Fruit fly (Drosophila melanogaster) whole organism, embryonic: ENCODE results near the gene CG32712.
A peak's percentile ranks its signal among the peaks of the same experiment; 100 is the strongest.

ENCODE experiments used
- B-H1 ChIP-seq: fragments of 200-800 bp; sonication (Bioruptor generic); IDR thresholded peaks from 3 replicates; pipeline ENCODE4 v1.3.6; 2022; ENCODE audit warnings: missing biosample characterization, missing genetic modification characterization
- CG11560 ChIP-seq: fragments of 200-800 bp; sonication (Bioruptor generic); IDR thresholded peaks from 3 replicates; pipeline ENCODE4 v1.3.6; 2022; ENCODE audit warnings: missing biosample characterization, missing genetic modification characterization
- CG13624 ChIP-seq: fragments of 200-800 bp; sonication (Bioruptor generic); optimal IDR thresholded peaks from 2 replicates; lab custom pipeline; 2016; ENCODE audit warnings: missing biosample characterization, missing genetic modification characterization
- CG14050 ChIP-seq: fragments of 200-800 bp; sonication (Bioruptor generic); IDR thresholded peaks from 3 replicates; pipeline ENCODE4 v1.3.6; 2022; ENCODE audit warnings: missing biosample characterization, missing genetic modification characterization
- CG17361 ChIP-seq: fragments of 200-800 bp; sonication (Bioruptor generic); IDR thresholded peaks from 3 replicates; pipeline ENCODE4 v1.3.6; 2022; ENCODE audit warnings: missing biosample characterization, missing genetic modification characterization
- CG18599 ChIP-seq: fragments of 200-800 bp; sonication (Bioruptor generic); optimal IDR thresholded peaks from 3 replicates; lab custom pipeline; 2017; ENCODE audit warnings: missing biosample characterization, missing genetic modification characterization, mild to moderate bottlenecking, moderate library complexity, missing genetic modification reagents
- CG2129 ChIP-seq: fragments of 200-800 bp; sonication (Bioruptor generic); IDR thresholded peaks from 2 replicates; pipeline ENCODE4 v1.3.6; 2022; ENCODE audit warnings: missing biosample characterization, missing genetic modification characterization; ENCODE audit not compliant: partially characterized antibody
- CG2875 ChIP-seq: fragments of 200-800 bp; sonication (Bioruptor generic); optimal IDR thresholded peaks from 2 replicates; lab custom pipeline; 2017; ENCODE audit warnings: missing biosample characterization, mild to moderate bottlenecking, missing genetic modification characterization, missing genetic modification reagents
- CG31224 ChIP-seq: fragments of 200-800 bp; sonication (Bioruptor generic); IDR thresholded peaks from 2 replicates; pipeline ENCODE4 v1.3.6; 2022; ENCODE audit warnings: missing biosample characterization, missing genetic modification characterization
- CG3407 ChIP-seq: fragments of 200-800 bp; sonication (Bioruptor generic); optimal IDR thresholded peaks from 2 replicates; lab custom pipeline; 2018; ENCODE audit warnings: missing biosample characterization, mild to moderate bottlenecking, missing genetic modification characterization
- CG34376 ChIP-seq: fragments of 200-800 bp; sonication (Bioruptor generic); optimal IDR thresholded peaks from 2 replicates; lab custom pipeline; 2018; ENCODE audit warnings: missing biosample characterization, mild to moderate bottlenecking, missing genetic modification characterization
- CG7556 ChIP-seq: fragments of 200-800 bp; sonication (Bioruptor generic); optimal IDR thresholded peaks from 2 replicates; lab custom pipeline; 2017; ENCODE audit warnings: missing biosample characterization, mild to moderate bottlenecking, missing genetic modification characterization
- CG7928 ChIP-seq: fragments of 200-800 bp; sonication (Bioruptor generic); optimal IDR thresholded peaks from 2 replicates; lab custom pipeline; 2017; ENCODE audit warnings: missing biosample characterization, mild to moderate bottlenecking, missing genetic modification characterization
- CG8290 ChIP-seq, 3 experiments: fragments of 200-800 bp; sonication (Bioruptor generic); optimal IDR thresholded peaks; 2 replicates each; lab custom pipeline; 2016 to 2019; ENCODE audit warnings: missing biosample characterization in 3 of 3, missing genetic modification characterization in 3 of 3, mild to moderate bottlenecking in 2 of 3, moderate library complexity in 1 of 3
- CrebB ChIP-seq: fragments of 200-800 bp; sonication (Bioruptor generic); optimal IDR thresholded peaks from 3 replicates; lab custom pipeline; 2018; ENCODE audit warnings: missing biosample characterization, mild to moderate bottlenecking, missing genetic modification characterization
- Dbx ChIP-seq: fragments of 200-800 bp; sonication (Bioruptor generic); IDR thresholded peaks from 3 replicates; pipeline ENCODE4 v1.3.6; 2022; ENCODE audit warnings: missing biosample characterization, missing genetic modification characterization
- Fer3 ChIP-seq: fragments of 200-800 bp; sonication (Bioruptor generic); optimal IDR thresholded peaks from 2 replicates; lab custom pipeline; 2018; ENCODE audit warnings: missing biosample characterization, mild to moderate bottlenecking, missing genetic modification characterization, moderate library complexity
- H2.0 ChIP-seq: fragments of 200-800 bp; sonication (Bioruptor generic); IDR thresholded peaks from 2 replicates; pipeline ENCODE4 v1.3.6; 2022; ENCODE audit warnings: missing biosample characterization, missing genetic modification characterization
- Hr78 ChIP-seq, 2 experiments: fragments of 200-800 bp in 1 of 2; fragments of >200 bp in 1 of 2; sonication (Bioruptor generic) in 1 of 2; optimal IDR thresholded peaks; 2 replicates each; lab custom pipeline; 2017 to 2019; ENCODE audit warnings: missing biosample characterization in 2 of 2, missing genetic modification characterization in 2 of 2, mild to moderate bottlenecking in 1 of 2, moderate library complexity in 1 of 2
- Kr ChIP-seq: fragments of 200-800 bp; sonication (Bioruptor generic); optimal IDR thresholded peaks from 2 replicates; lab custom pipeline; 2017; ENCODE audit warnings: missing biosample characterization, mild to moderate bottlenecking, missing genetic modification characterization
- Lim3 ChIP-seq: fragments of 200-800 bp; sonication (Bioruptor generic); IDR thresholded peaks from 2 replicates; pipeline ENCODE4 v1.3.6; 2022; ENCODE audit warnings: missing biosample characterization, missing genetic modification characterization
- Lpt ChIP-seq: fragments of >200 bp; optimal IDR thresholded peaks from 2 replicates; lab custom pipeline; 2018; ENCODE audit warnings: missing biosample characterization, missing genetic modification characterization
- Myb ChIP-seq: fragments of 200-800 bp; sonication (Bioruptor generic); optimal IDR thresholded peaks from 2 replicates; lab custom pipeline; 2016; ENCODE audit warnings: missing biosample characterization, missing genetic modification characterization
- PHDP ChIP-seq: fragments of 200-800 bp; sonication (Bioruptor generic); optimal IDR thresholded peaks from 3 replicates; lab custom pipeline; 2018; ENCODE audit warnings: missing biosample characterization, mild to moderate bottlenecking, missing genetic modification characterization, moderate library complexity
- Sox100B ChIP-seq: fragments of 200-800 bp; sonication (Bioruptor generic); optimal IDR thresholded peaks from 3 replicates; lab custom pipeline; 2018; ENCODE audit warnings: missing biosample characterization, mild to moderate bottlenecking, missing genetic modification characterization
- Sox102F ChIP-seq: fragments of 200-800 bp; sonication (Bioruptor generic); optimal IDR thresholded peaks from 2 replicates; lab custom pipeline; 2018; ENCODE audit warnings: missing biosample characterization, mild to moderate bottlenecking, missing genetic modification characterization, moderate library complexity
- Sry-β ChIP-seq: fragments of 200-800 bp; sonication (Bioruptor generic); optimal IDR thresholded peaks from 2 replicates; lab custom pipeline; 2018; ENCODE audit warnings: missing biosample characterization, mild to moderate bottlenecking, missing genetic modification characterization, moderate library complexity
- Xbp1 ChIP-seq: fragments of 200-800 bp; sonication (Bioruptor generic); optimal IDR thresholded peaks from 3 replicates; lab custom pipeline; 2016; ENCODE audit warnings: missing biosample characterization, mild to moderate bottlenecking, missing genetic modification characterization
- ash1 ChIP-seq: fragments of 200-800 bp; sonication (Bioruptor generic); optimal IDR thresholded peaks from 2 replicates; lab custom pipeline; 2018; ENCODE audit warnings: missing biosample characterization, mild to moderate bottlenecking, missing genetic modification characterization
- bab2 ChIP-seq: fragments of 200-800 bp; sonication (Bioruptor generic); optimal IDR thresholded peaks from 2 replicates; lab custom pipeline; 2016; ENCODE audit warnings: missing biosample characterization, missing genetic modification characterization
- bigmax ChIP-seq: fragments of 200-800 bp; sonication (Bioruptor generic); optimal IDR thresholded peaks from 2 replicates; lab custom pipeline; 2018; ENCODE audit warnings: missing biosample characterization, mild to moderate bottlenecking, missing genetic modification characterization
- bsh ChIP-seq, 2 experiments: fragments of 200-800 bp; sonication (Bioruptor generic); optimal IDR thresholded peaks; 2 replicates each; lab custom pipeline; 2017 to 2018; ENCODE audit warnings: mild to moderate bottlenecking in 2 of 2, missing biosample characterization in 2 of 2, missing genetic modification characterization in 2 of 2, moderate library complexity in 1 of 2
- ci ChIP-seq: fragments of 200-800 bp; sonication (Bioruptor generic); IDR thresholded peaks from 3 replicates; pipeline ENCODE4 v1.3.6; 2022; ENCODE audit warnings: missing biosample characterization, missing genetic modification characterization
- da ChIP-seq: fragments of 200-800 bp; sonication (Bioruptor generic); optimal IDR thresholded peaks from 2 replicates; lab custom pipeline; 2016; ENCODE audit warnings: missing biosample characterization, missing genetic modification characterization
- fd3F ChIP-seq: fragments of 200-800 bp; sonication (Bioruptor generic); optimal IDR thresholded peaks from 2 replicates; lab custom pipeline; 2018; ENCODE audit warnings: missing biosample characterization, mild to moderate bottlenecking, missing genetic modification characterization, moderate library complexity
- ftz-f1 ChIP-seq: fragments of 200-800 bp; sonication (Bioruptor generic); optimal IDR thresholded peaks from 2 replicates; lab custom pipeline; 2016; ENCODE audit warnings: missing biosample characterization, missing genetic modification characterization
- gfzf ChIP-seq: fragments of 200-800 bp; sonication (Bioruptor generic); optimal IDR thresholded peaks from 2 replicates; lab custom pipeline; 2016; ENCODE audit warnings: missing biosample characterization, mild to moderate bottlenecking, missing genetic modification characterization, moderate library complexity
- gsb-n ChIP-seq: fragments of 200-800 bp; sonication (Bioruptor generic); optimal IDR thresholded peaks from 3 replicates; lab custom pipeline; 2018; ENCODE audit warnings: missing biosample characterization, mild to moderate bottlenecking, missing genetic modification characterization
- h ChIP-seq: fragments of >200 bp; optimal IDR thresholded peaks from 2 replicates; lab custom pipeline; 2017
- hth ChIP-seq: fragments of >200 bp; optimal IDR thresholded peaks from 2 replicates; lab custom pipeline; 2017; ENCODE audit warnings: inconsistent platforms
- maf-S ChIP-seq: fragments of 200-800 bp; sonication (Bioruptor generic); optimal IDR thresholded peaks from 2 replicates; lab custom pipeline; 2016; ENCODE audit warnings: missing biosample characterization, missing genetic modification characterization
- odd ChIP-seq: fragments of 200-800 bp; sonication (Bioruptor generic); optimal IDR thresholded peaks from 2 replicates; lab custom pipeline; 2017; ENCODE audit warnings: missing biosample characterization, mild to moderate bottlenecking, missing genetic modification characterization
- pb ChIP-seq: fragments of 200-800 bp; sonication (Bioruptor generic); optimal IDR thresholded peaks from 3 replicates; lab custom pipeline; 2016; ENCODE audit warnings: missing biosample characterization, missing genetic modification characterization
- run ChIP-seq: fragments of 200-800 bp; sonication (Bioruptor generic); optimal IDR thresholded peaks from 3 replicates; lab custom pipeline; 2018; ENCODE audit warnings: missing biosample characterization, mild to moderate bottlenecking, missing genetic modification characterization
- sqz ChIP-seq: fragments of 200-800 bp; sonication (Bioruptor generic); optimal IDR thresholded peaks from 3 replicates; lab custom pipeline; 2018; ENCODE audit warnings: missing biosample characterization, mild to moderate bottlenecking, missing genetic modification characterization
- stwl ChIP-seq: fragments of 200-800 bp; sonication (Bioruptor generic); optimal IDR thresholded peaks from 3 replicates; lab custom pipeline; 2018; ENCODE audit warnings: missing biosample characterization, mild to moderate bottlenecking, missing genetic modification characterization, moderate library complexity
- tll ChIP-seq, 2 experiments: fragments of 200-800 bp in 1 of 2; fragments of >200 bp in 1 of 2; sonication (Bioruptor generic) in 1 of 2; optimal IDR thresholded peaks; 2 replicates each; lab custom pipeline; 2017 to 2019; ENCODE audit warnings: missing biosample characterization in 2 of 2, missing genetic modification characterization in 2 of 2, mild to moderate bottlenecking in 1 of 2, moderate library complexity in 1 of 2
- vfl ChIP-seq: fragments of 200-800 bp; sonication (Bioruptor generic); optimal IDR thresholded peaks from 2 replicates; lab custom pipeline; 2016; ENCODE audit warnings: missing biosample characterization, missing genetic modification characterization
- z ChIP-seq: fragments of 200-800 bp; sonication (Bioruptor generic); IDR thresholded peaks from 3 replicates; pipeline ENCODE4 v1.3.6; 2022; ENCODE audit warnings: missing biosample characterization, missing genetic modification characterization
- zen2 ChIP-seq: fragments of 200-800 bp; sonication (Bioruptor generic); IDR thresholded peaks from 3 replicates; pipeline ENCODE4 v1.3.6; 2022; ENCODE audit warnings: missing biosample characterization, missing genetic modification characterization; ENCODE audit not compliant: partially characterized antibody

CG32712 gene

DNA sequence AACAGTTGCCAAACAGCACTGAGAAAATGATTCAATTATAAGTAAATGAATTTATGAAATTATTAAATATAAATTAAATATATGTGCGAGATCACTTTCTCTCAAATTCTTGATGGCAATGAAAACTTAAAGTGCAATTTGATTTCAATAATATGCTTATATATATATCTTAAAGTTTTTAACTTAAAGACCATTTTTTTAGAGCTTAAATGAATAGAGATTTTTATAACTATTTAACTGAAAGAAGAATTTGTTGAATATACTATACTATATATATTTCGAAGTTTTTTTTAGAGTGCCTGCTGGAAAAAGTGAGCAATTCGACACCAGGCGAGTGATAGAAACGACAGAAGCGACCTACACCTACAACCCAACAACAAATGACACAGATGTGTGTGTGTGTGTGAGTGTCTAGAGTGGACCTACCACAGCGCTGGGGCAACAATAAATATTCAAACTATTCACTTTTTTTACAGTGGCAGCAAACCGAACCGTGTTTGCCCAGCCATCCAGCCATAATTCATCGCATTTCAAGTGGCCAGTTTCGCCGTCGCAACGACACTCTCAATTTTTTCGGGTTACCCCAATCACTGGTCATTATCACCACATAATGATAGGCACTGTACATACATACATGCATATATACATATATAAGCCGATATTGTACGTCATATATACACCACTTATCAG lies 11.4 kb upstream of the CG32712 start (continued):
- TF ChIP-seq CG8290 (GFP tag; optimal IDR thresholded peaks at IDR 0.05; lab: Kevin White, UChicago): no peak
- TF ChIP-seq CG8290 (tag; optimal IDR thresholded peaks at IDR 0.05; lab: Kevin White, UChicago): peak in 1 of 2 experiments; percentile 76
- no peak for TF ChIP-seq Lim3 (GFP tag; lab: Robert Waterston, UW)
- no peak for TF ChIP-seq CG2875 (GFP tag; lab: Kevin White, UChicago)
- TF ChIP-seq Sry-β (GFP tag; lab: Kevin White, UChicago): no peak
- no peak for TF ChIP-seq h
- TF ChIP-seq PHDP: peak; percentile 64
- TF ChIP-seq CrebB (tag; lab: Kevin White, UChicago): no peak
- no peak for TF ChIP-seq da (GFP tag; lab: Kevin White, UChicago)
- 0 out of 3 replicates have a peak, but pooled peaks have one; percentile 19 for TF ChIP-seq Dbx (GFP tag; lab: Robert Waterston, UW)
- no peak for TF ChIP-seq stwl (tag; lab: Kevin White, UChicago)
- TF ChIP-seq Sox102F: peak; percentile 72
- peak; percentile 71 for TF ChIP-seq gsb-n
- TF ChIP-seq gfzf: no peak
- no peak for TF ChIP-seq run (tag; lab: Kevin White, UChicago)
- peak; percentile 66 for TF ChIP-seq CG7556
- peak; percentile 64 for TF ChIP-seq Sox100B
- TF ChIP-seq ash1 (GFP tag; lab: Kevin White, UChicago): no peak
- TF ChIP-seq bigmax (GFP tag; lab: Kevin White, UChicago): no peak
- TF ChIP-seq CG3407 (GFP tag; lab: Kevin White, UChicago): no peak
- no peak for TF ChIP-seq bab2 (GFP tag; lab: Kevin White, UChicago)
- TF ChIP-seq zen2 (GFP tag; lab: Robert Waterston, UW): no peak
- TF ChIP-seq ftz-f1 (GFP tag; lab: Kevin White, UChicago): no peak
- TF ChIP-seq Kr: no peak
- no peak for TF ChIP-seq CG13624
- no peak for TF ChIP-seq hth (lab: Kevin White, UChicago)
- TF ChIP-seq CG2129 (GFP tag; lab: Robert Waterston, UW): no peak
- TF ChIP-seq sqz (GFP tag; lab: Kevin White, UChicago): peak; percentile 37
- TF ChIP-seq Myb: no peak
- TF ChIP-seq H2.0 (GFP tag; lab: Robert Waterston, UW): no peak
- no peak for TF ChIP-seq Hr78 (GFP tag; optimal IDR thresholded peaks at IDR 0.05; lab: Kevin White, UChicago)
- no peak for TF ChIP-seq maf-S (GFP tag; lab: Kevin White, UChicago)
- TF ChIP-seq fd3F (GFP tag; lab: Kevin White, UChicago): peak; percentile 2
- no peak for TF ChIP-seq tll (GFP tag; optimal IDR thresholded peaks at IDR 0.05; lab: Kevin White, UChicago)
- peak; percentile 21 for TF ChIP-seq Fer3 (tag; lab: Kevin White, UChicago)
- TF ChIP-seq z (GFP tag; lab: Robert Waterston, UW): no peak
- TF ChIP-seq vfl: no peak
- peak; percentile 24 for TF ChIP-seq CG34376 (GFP tag; lab: Kevin White, UChicago)
- TF ChIP-seq pb (GFP tag; lab: Kevin White, UChicago): no peak
- no peak for TF ChIP-seq CG31224
- TF ChIP-seq ci (GFP tag; lab: Robert Waterston, UW): peak; percentile 75
- no peak for TF ChIP-seq CG14050 (GFP tag; lab: Robert Waterston, UW)
- no peak for TF ChIP-seq B-H1 (GFP tag; lab: Robert Waterston, UW)
- peak in 1 of 2 experiments; percentile 74 for TF ChIP-seq bsh (GFP tag; optimal IDR thresholded peaks at IDR 0.05; lab: Kevin White, UChicago)
- peak; percentile 85 for TF ChIP-seq CG17361 (GFP tag; lab: Robert Waterston, UW)
- no peak for TF ChIP-seq odd (GFP tag; lab: Kevin White, UChicago)
- TF ChIP-seq CG11560 (tag; lab: Robert Waterston, UW): no peak
- no peak for TF ChIP-seq Lpt (GFP tag; lab: Kevin White, UChicago)
- peak; percentile 37 for TF ChIP-seq CG18599
- no peak for TF ChIP-seq CG7928 (GFP tag; lab: Kevin White, UChicago)
- TF ChIP-seq Xbp1 (GFP tag; lab: Kevin White, UChicago): peak; percentile 35
